Worm (Caenorhabditis elegans) whole organism, mixed stage, embryonic: ENCODE data around the gene flwr-1.

Experiments used
- M03D4.4 ChIP-seq: sonication (generic microtip); optimal IDR thresholded peaks from 2 replicates; lab custom pipeline; 2017; ENCODE audit warnings: mild to moderate bottlenecking, missing genetic modification characterization, missing compliant biosample characterization
- bed-3 ChIP-seq: fragments of 200-800 bp; sonication (Bioruptor generic); optimal IDR thresholded peaks from 3 replicates; lab custom pipeline; 2018; ENCODE audit warnings: mild to moderate bottlenecking, missing genetic modification characterization, moderate library complexity, missing compliant biosample characterization
- blmp-1 ChIP-seq: fragments of 150-350 bp; optimal IDR thresholded peaks from 2 replicates; lab custom pipeline; 2014; ENCODE audit warnings: missing biosample characterization, missing genetic modification characterization
- ceh-39 ChIP-seq: fragments of 150-350 bp; optimal IDR thresholded peaks from 2 replicates; lab custom pipeline; 2014; ENCODE audit warnings: missing biosample characterization, missing genetic modification characterization
- ceh-43 ChIP-seq: fragments of 200-800 bp; sonication (Bioruptor generic); optimal IDR thresholded peaks from 2 replicates; lab custom pipeline; 2018; ENCODE audit warnings: mild to moderate bottlenecking, missing genetic modification characterization, moderate library complexity, missing compliant biosample characterization
- ceh-83 ChIP-seq: fragments of 200-800 bp; sonication (Bioruptor generic); optimal IDR thresholded peaks from 2 replicates; lab custom pipeline; 2018; ENCODE audit warnings: mild to moderate bottlenecking, missing genetic modification characterization, missing compliant biosample characterization
- ces-1 ChIP-seq: fragments of 150-350 bp; optimal IDR thresholded peaks from 2 replicates; lab custom pipeline; 2014; ENCODE audit warnings: missing biosample characterization, missing genetic modification reagents, missing genetic modification characterization
- cnd-1 ChIP-seq: fragments of 200-800 bp; sonication (Bioruptor generic); optimal IDR thresholded peaks from 2 replicates; lab custom pipeline; 2018; ENCODE audit warnings: mild to moderate bottlenecking, missing genetic modification characterization, missing compliant biosample characterization
- drap-1 ChIP-seq: fragments of 200-800 bp; sonication (Bioruptor generic); optimal IDR thresholded peaks from 3 replicates; lab custom pipeline; 2018; ENCODE audit warnings: mild to moderate bottlenecking, missing genetic modification characterization, missing compliant biosample characterization
- elt-1 ChIP-seq: sonication (generic microtip); optimal IDR thresholded peaks from 2 replicates; lab custom pipeline; 2017; ENCODE audit warnings: missing genetic modification characterization, mild to moderate bottlenecking, missing compliant biosample characterization, antibody characterized with exemption, moderate library complexity, borderline replicate concordance; ENCODE audit not compliant: insufficient read depth
- elt-3 ChIP-seq: fragments of 150-350 bp; optimal IDR thresholded peaks from 2 replicates; lab custom pipeline; 2014; ENCODE audit warnings: missing biosample characterization, missing genetic modification characterization
- flh-1 ChIP-seq: fragments of 200-800 bp; sonication (Bioruptor generic); optimal IDR thresholded peaks from 2 replicates; lab custom pipeline; 2018; ENCODE audit warnings: mild to moderate bottlenecking, missing genetic modification characterization, moderate library complexity, missing compliant biosample characterization
- ham-2 ChIP-seq: fragments of 200-800 bp; sonication (Bioruptor generic); optimal IDR thresholded peaks from 2 replicates; lab custom pipeline; 2018; ENCODE audit warnings: mild to moderate bottlenecking, missing genetic modification characterization, missing compliant biosample characterization
- hlh-1 ChIP-seq: fragments of 150-350 bp; optimal IDR thresholded peaks from 2 replicates; lab custom pipeline; 2014; ENCODE audit warnings: missing biosample characterization, missing genetic modification reagents, missing genetic modification characterization
- lin-13 ChIP-seq: fragments of 150-350 bp; optimal IDR thresholded peaks from 2 replicates; lab custom pipeline; 2014; ENCODE audit warnings: missing biosample characterization, missing genetic modification characterization
- lin-32 ChIP-seq: fragments of 200-800 bp; sonication (Bioruptor generic); optimal IDR thresholded peaks from 2 replicates; lab custom pipeline; 2018; ENCODE audit warnings: mild to moderate bottlenecking, missing genetic modification characterization, missing compliant biosample characterization
- lsy-2 ChIP-seq: fragments of 150-350 bp; optimal IDR thresholded peaks from 2 replicates; lab custom pipeline; 2014; ENCODE audit warnings: missing biosample characterization, missing genetic modification characterization
- mab-5 ChIP-seq: fragments of 150-350 bp; optimal IDR thresholded peaks from 2 replicates; lab custom pipeline; 2014; ENCODE audit warnings: missing biosample characterization, missing genetic modification characterization
- mep-1 ChIP-seq: fragments of 150-350 bp; optimal IDR thresholded peaks from 2 replicates; lab custom pipeline; 2017; ENCODE audit warnings: missing biosample characterization, missing genetic modification reagents, missing genetic modification characterization, inconsistent platforms
- mls-2 ChIP-seq: sonication (generic microtip); optimal IDR thresholded peaks from 2 replicates; lab custom pipeline; 2016; ENCODE audit warnings: mild to moderate bottlenecking, missing genetic modification characterization, moderate library complexity, missing compliant biosample characterization
- nhr-12 ChIP-seq: fragments of 150-350 bp; optimal IDR thresholded peaks from 2 replicates; lab custom pipeline; 2014; ENCODE audit warnings: missing biosample characterization, missing genetic modification characterization
- nhr-2 ChIP-seq: fragments of 150-350 bp; optimal IDR thresholded peaks from 2 replicates; lab custom pipeline; 2014; ENCODE audit warnings: missing biosample characterization, missing genetic modification characterization
- nhr-237 ChIP-seq: fragments of 150-350 bp; optimal IDR thresholded peaks from 2 replicates; lab custom pipeline; 2014; ENCODE audit warnings: missing biosample characterization, missing genetic modification characterization
- nhr-28 ChIP-seq: fragments of 150-350 bp; optimal IDR thresholded peaks from 2 replicates; lab custom pipeline; 2014; ENCODE audit warnings: missing biosample characterization, missing genetic modification characterization
- nhr-76 ChIP-seq: sonication (generic microtip); optimal IDR thresholded peaks from 2 replicates; lab custom pipeline; 2017; ENCODE audit warnings: missing biosample characterization, missing genetic modification characterization
- pha-4 ChIP-seq: fragments of 150-350 bp; optimal IDR thresholded peaks from 2 replicates; lab custom pipeline; 2018; ENCODE audit warnings: missing biosample characterization, missing genetic modification reagents, missing genetic modification characterization
- sem-2 ChIP-seq: fragments of 200-800 bp; sonication (Bioruptor generic); optimal IDR thresholded peaks from 2 replicates; lab custom pipeline; 2018; ENCODE audit warnings: mild to moderate bottlenecking, missing genetic modification characterization, missing compliant biosample characterization
- snpc-4 ChIP-seq: fragments of 150-350 bp; optimal IDR thresholded peaks from 2 replicates; lab custom pipeline; 2014; ENCODE audit warnings: missing biosample characterization, missing genetic modification characterization
- sptf-1 ChIP-seq: sonication (generic microtip); optimal IDR thresholded peaks from 2 replicates; lab custom pipeline; 2017; ENCODE audit warnings: mild to moderate bottlenecking, missing genetic modification characterization, moderate library complexity, missing compliant biosample characterization
- tbx-8 ChIP-seq: fragments of 200-800 bp; sonication (Bioruptor generic); optimal IDR thresholded peaks from 2 replicates; lab custom pipeline; 2018; ENCODE audit warnings: mild to moderate bottlenecking, missing genetic modification characterization, moderate library complexity, missing compliant biosample characterization
- unc-120 ChIP-seq: sonication (generic microtip); optimal IDR thresholded peaks from 2 replicates; lab custom pipeline; 2017; ENCODE audit warnings: missing genetic modification characterization, missing compliant biosample characterization; ENCODE audit not compliant: poor library complexity, severe bottlenecking
- unc-39 ChIP-seq: fragments of 150-350 bp; optimal IDR thresholded peaks from 2 replicates; lab custom pipeline; 2014; ENCODE audit warnings: missing biosample characterization, missing genetic modification characterization
- unc-62 ChIP-seq: fragments of 150-350 bp; optimal IDR thresholded peaks from 2 replicates; lab custom pipeline; 2014; ENCODE audit warnings: missing biosample characterization, missing genetic modification reagents, missing genetic modification characterization
- zip-8 ChIP-seq: fragments of 150-350 bp; optimal IDR thresholded peaks from 2 replicates; lab custom pipeline; 2014; ENCODE audit warnings: missing biosample characterization, missing genetic modification characterization
- ztf-11 ChIP-seq: fragments of 150-350 bp; optimal IDR thresholded peaks from 2 replicates; lab custom pipeline; 2014; ENCODE audit warnings: missing biosample characterization, missing genetic modification characterization

The flwr-1 gene

DNA sequence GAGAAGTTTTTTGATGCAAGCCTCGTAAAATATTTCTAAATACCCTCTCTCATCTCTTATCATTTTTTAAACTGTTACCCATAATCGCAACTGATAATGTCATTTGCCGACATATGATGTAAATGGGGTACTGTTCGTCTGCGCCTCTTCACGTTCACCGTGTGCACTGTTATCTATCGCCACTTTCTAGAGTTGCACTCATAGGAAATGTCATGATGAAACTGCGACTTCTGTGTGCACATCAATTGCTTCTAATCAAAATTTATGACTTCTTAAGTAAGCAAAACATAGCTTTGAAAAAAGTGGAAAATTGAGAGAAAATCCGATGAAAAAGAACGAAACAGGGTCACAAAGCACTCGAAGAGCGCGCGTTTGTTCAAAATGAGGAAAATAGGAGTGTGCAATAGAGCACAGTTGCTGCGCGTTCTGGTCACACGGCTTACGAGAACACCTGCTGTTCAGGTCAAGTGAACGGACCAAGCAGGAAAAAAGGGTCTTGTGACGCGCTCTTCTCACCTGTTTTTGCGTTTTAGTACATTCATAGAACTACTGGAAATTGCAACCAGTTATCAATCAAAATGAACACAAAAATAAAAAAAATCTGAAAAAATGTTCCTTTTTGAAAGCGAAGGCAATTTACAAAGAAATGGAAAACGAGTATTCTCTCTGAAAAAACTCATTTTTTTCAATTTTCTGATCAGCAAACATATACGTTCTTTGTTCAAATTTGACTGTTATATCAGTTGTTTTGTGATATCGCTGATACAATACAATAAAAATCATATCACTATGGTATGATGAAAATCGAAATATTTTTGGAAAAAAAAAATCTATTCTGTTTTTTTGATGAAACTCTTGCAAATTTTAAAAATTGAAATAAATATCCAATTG lies 23.4 kb downstream of the flwr-1 start:
- TF ChIP-seq blmp-1 (tag; lab: Kevin White, UChicago): no peak
- peak; percentile 48 for TF ChIP-seq cnd-1 (tag; lab: Kevin White, UChicago)
- peak; percentile 44 for TF ChIP-seq lin-32 (GFP tag; lab: Kevin White, UChicago)
- TF ChIP-seq zip-8: no peak
- TF ChIP-seq drap-1 (GFP tag; lab: Kevin White, UChicago): no peak
- peak; percentile 12 for TF ChIP-seq sptf-1 (tag; lab: Kevin White, UChicago)
- no peak for TF ChIP-seq ztf-11 (tag; lab: Kevin White, UChicago)
- no peak for TF ChIP-seq mab-5 (tag; lab: Kevin White, UChicago)
- TF ChIP-seq mls-2 (tag; lab: Kevin White, UChicago): no peak
- TF ChIP-seq unc-120 (tag; lab: Kevin White, UChicago): no peak
- no peak for TF ChIP-seq lsy-2 (tag; lab: Kevin White, UChicago)
- TF ChIP-seq ceh-83 (GFP tag; lab: Kevin White, UChicago): no peak
- TF ChIP-seq pha-4 (tag; lab: Kevin White, UChicago): no peak
- no peak for TF ChIP-seq tbx-8 (GFP tag; lab: Kevin White, UChicago)
- peak; percentile 84 for TF ChIP-seq hlh-1 (tag; lab: Kevin White, UChicago)
- peak; percentile 4 for TF ChIP-seq ham-2
- no peak for TF ChIP-seq unc-39
- TF ChIP-seq nhr-237 (tag; lab: Kevin White, UChicago): no peak
- TF ChIP-seq nhr-12 (tag; lab: Kevin White, UChicago): no peak
- no peak for TF ChIP-seq elt-3 (tag; lab: Kevin White, UChicago)
- TF ChIP-seq nhr-2 (tag; lab: Kevin White, UChicago): peak; percentile 45
- TF ChIP-seq sem-2 (GFP tag; lab: Kevin White, UChicago): no peak
- no peak for TF ChIP-seq ceh-43
- no peak for TF ChIP-seq nhr-28 (tag; lab: Kevin White, UChicago)
- no peak for TF ChIP-seq unc-62 (GFP tag; lab: Kevin White, UChicago)
- TF ChIP-seq lin-13 (tag; lab: Kevin White, UChicago): peak; percentile 53
- TF ChIP-seq ces-1 (GFP tag; lab: Kevin White, UChicago): no peak
- no peak for TF ChIP-seq ceh-39 (tag; lab: Kevin White, UChicago)
- no peak for TF ChIP-seq bed-3
- no peak for TF ChIP-seq flh-1 (GFP tag; lab: Kevin White, UChicago)
- no peak for TF ChIP-seq elt-1 (tag; lab: Kevin White, UChicago)
- TF ChIP-seq nhr-76 (tag; lab: Kevin White, UChicago): no peak
- TF ChIP-seq snpc-4 (tag; lab: Kevin White, UChicago): no peak
- TF ChIP-seq M03D4.4 (tag; lab: Kevin White, UChicago): no peak
- TF ChIP-seq mep-1 (tag; lab: Kevin White, UChicago): no peak

DNA sequence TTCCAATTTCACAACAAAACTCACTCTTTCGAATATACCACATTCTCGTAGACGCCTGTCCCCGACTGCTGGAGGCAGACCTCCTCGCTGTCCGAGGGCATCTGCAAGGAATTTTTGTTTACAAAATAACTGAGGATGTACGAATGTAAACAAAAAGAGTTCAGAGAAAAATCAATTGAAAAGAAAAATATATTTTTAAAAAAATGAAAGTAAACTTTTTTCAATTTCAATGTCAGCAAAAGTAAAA lies 23.9 kb downstream of the flwr-1 start, which contains the start of gene mrp-5:
TSS of gene mrp-5 (minus strand) at position 101 of the 247 bp plus-strand sequence.
- TF ChIP-seq nhr-12 (tag; lab: Kevin White, UChicago) (no peak), elt-3 (tag; lab: Kevin White, UChicago) (no peak), nhr-2 (tag; lab: Kevin White, UChicago) (no peak), mep-1 (tag; lab: Kevin White, UChicago) (no peak), nhr-76 (tag; lab: Kevin White, UChicago) (no peak), lsy-2 (tag; lab: Kevin White, UChicago) (no peak), sptf-1 (tag; lab: Kevin White, UChicago) (no peak), elt-1 (tag; lab: Kevin White, UChicago) (no peak), ceh-39 (tag; lab: Kevin White, UChicago) (no peak), nhr-237 (tag; lab: Kevin White, UChicago) (no peak), ham-2 (no peak), mab-5 (tag; lab: Kevin White, UChicago) (no peak), nhr-28 (tag; lab: Kevin White, UChicago) (no peak), ceh-83 (GFP tag; lab: Kevin White, UChicago) (no peak), hlh-1 (tag; lab: Kevin White, UChicago) (no peak), ztf-11 (tag; lab: Kevin White, UChicago) (no peak), lin-32 (GFP tag; lab: Kevin White, UChicago) (no peak)
